Fruit fly (Drosophila melanogaster) whole organism, prepupa: ENCODE data around the gene CG31777.

Source experiments
- Blimp-1 ChIP-seq: fragments of 200-800 bp; sonication (Bioruptor generic); optimal IDR thresholded peaks from 3 replicates; lab custom pipeline; 2017; ENCODE audit warnings: missing biosample characterization, missing genetic modification characterization, mild to moderate bottlenecking, moderate library complexity, missing genetic modification reagents
- CG10631 ChIP-seq: fragments of 200-800 bp; sonication (Bioruptor generic); optimal IDR thresholded peaks from 2 replicates; lab custom pipeline; 2016; ENCODE audit warnings: missing biosample characterization, missing genetic modification characterization
- CG11294 ChIP-seq: fragments of 200-800 bp; sonication (Bioruptor generic); IDR thresholded peaks from 2 replicates; pipeline ENCODE4 v1.3.6; 2022; ENCODE audit warnings: missing biosample characterization, missing genetic modification characterization
- CG11762 ChIP-seq: fragments of 200-800 bp; sonication (Bioruptor generic); optimal IDR thresholded peaks from 3 replicates; lab custom pipeline; 2016; ENCODE audit warnings: missing biosample characterization, missing genetic modification characterization; ENCODE audit not compliant: insufficient read depth
- CG15336 ChIP-seq: fragments of 200-800 bp; sonication (Bioruptor generic); IDR thresholded peaks from 2 replicates; pipeline ENCODE4 v1.3.6; 2022; ENCODE audit warnings: missing biosample characterization, missing genetic modification characterization
- CG16779 ChIP-seq: fragments of 200-800 bp; sonication (Bioruptor generic); optimal IDR thresholded peaks from 3 replicates; lab custom pipeline; 2017; ENCODE audit warnings: missing biosample characterization, mild to moderate bottlenecking, missing genetic modification characterization
- CG3032 ChIP-seq: fragments of 200-800 bp; optimal IDR thresholded peaks from 2 replicates; lab custom pipeline; 2019; ENCODE audit warnings: missing biosample characterization, mild to moderate bottlenecking, missing genetic modification characterization, moderate library complexity
- CG31627 ChIP-seq: fragments of 200-800 bp; sonication (Bioruptor generic); optimal IDR thresholded peaks from 3 replicates; lab custom pipeline; 2016; ENCODE audit warnings: missing biosample characterization, missing genetic modification characterization
- CG32006 ChIP-seq: fragments of 200-800 bp; sonication (Bioruptor generic); optimal IDR thresholded peaks from 3 replicates; lab custom pipeline; 2017; ENCODE audit warnings: missing biosample characterization, mild to moderate bottlenecking, missing genetic modification characterization
- CG34406 ChIP-seq: fragments of 200-800 bp; sonication (Bioruptor generic); optimal IDR thresholded peaks from 3 replicates; lab custom pipeline; 2016; ENCODE audit warnings: missing biosample characterization, missing genetic modification characterization
- CG4318 ChIP-seq: fragments of 200-800 bp; sonication (Bioruptor generic); optimal IDR thresholded peaks from 3 replicates; lab custom pipeline; 2017; ENCODE audit warnings: missing biosample characterization, mild to moderate bottlenecking, missing genetic modification characterization
- CG6163 ChIP-seq: fragments of 200-800 bp; sonication (Bioruptor generic); IDR thresholded peaks from 3 replicates; pipeline ENCODE4 v1.3.6; 2022; ENCODE audit warnings: missing biosample characterization, missing genetic modification characterization
- CG6276 ChIP-seq: fragments of 200-800 bp; sonication (Bioruptor generic); optimal IDR thresholded peaks from 2 replicates; lab custom pipeline; 2017; ENCODE audit warnings: missing biosample characterization, mild to moderate bottlenecking, missing genetic modification characterization
- CG6808 ChIP-seq: fragments of 200-800 bp; sonication (Bioruptor generic); optimal IDR thresholded peaks from 3 replicates; lab custom pipeline; 2017; ENCODE audit warnings: missing biosample characterization, missing genetic modification characterization, mild to moderate bottlenecking, moderate library complexity, missing genetic modification reagents
- CG6854 ChIP-seq: fragments of 200-800 bp; sonication (Bioruptor generic); optimal IDR thresholded peaks from 2 replicates; lab custom pipeline; 2017; ENCODE audit warnings: missing biosample characterization, mild to moderate bottlenecking, missing genetic modification characterization
- CG7368 ChIP-seq: fragments of 200-800 bp; sonication (Bioruptor generic); optimal IDR thresholded peaks from 3 replicates; lab custom pipeline; 2016; ENCODE audit warnings: missing biosample characterization, missing genetic modification characterization
- CG8632 ChIP-seq: fragments of 200-800 bp; sonication (Bioruptor generic); optimal IDR thresholded peaks from 3 replicates; lab custom pipeline; 2016; ENCODE audit warnings: missing biosample characterization, missing genetic modification characterization
- CG9139 ChIP-seq: fragments of 200-800 bp; sonication (Bioruptor generic); optimal IDR thresholded peaks from 3 replicates; lab custom pipeline; 2017; ENCODE audit warnings: missing biosample characterization, mild to moderate bottlenecking, missing genetic modification characterization
- Eip93F ChIP-seq: fragments of 200-800 bp; sonication (Bioruptor generic); optimal IDR thresholded peaks from 2 replicates; lab custom pipeline; 2016; ENCODE audit warnings: missing biosample characterization, mild to moderate bottlenecking, missing genetic modification characterization
- Ets96B ChIP-seq: fragments of 200-800 bp; optimal IDR thresholded peaks from 2 replicates; lab custom pipeline; 2019; ENCODE audit warnings: missing biosample characterization, mild to moderate bottlenecking, missing genetic modification characterization, moderate library complexity
- Gug ChIP-seq: fragments of 200-800 bp; sonication (Bioruptor generic); IDR thresholded peaks from 2 replicates; pipeline ENCODE4 v1.3.6; 2022; ENCODE audit warnings: missing biosample characterization, missing genetic modification characterization
- Hr38 ChIP-seq: sonication (Bioruptor generic); optimal IDR thresholded peaks from 2 replicates; lab custom pipeline; 2016; ENCODE audit warnings: missing biosample characterization, missing genetic modification characterization
- Hr4 ChIP-seq: fragments of 200-800 bp; sonication (Bioruptor generic); optimal IDR thresholded peaks from 3 replicates; lab custom pipeline; 2016; ENCODE audit warnings: missing biosample characterization, missing genetic modification characterization
- Lpt ChIP-seq: fragments of 200-800 bp; sonication (Bioruptor generic); optimal IDR thresholded peaks from 3 replicates; lab custom pipeline; 2016; ENCODE audit warnings: missing biosample characterization, missing genetic modification characterization
- Smox ChIP-seq: fragments of 200-800 bp; sonication (Bioruptor generic); optimal IDR thresholded peaks from 3 replicates; lab custom pipeline; 2016; ENCODE audit warnings: missing biosample characterization, missing genetic modification characterization
- Sox15 ChIP-seq: fragments of 200-800 bp; sonication (Bioruptor generic); optimal IDR thresholded peaks from 3 replicates; lab custom pipeline; 2016; ENCODE audit warnings: missing biosample characterization, missing genetic modification characterization
- achi ChIP-seq: fragments of 200-800 bp; sonication (Bioruptor generic); optimal IDR thresholded peaks from 3 replicates; lab custom pipeline; 2016; ENCODE audit warnings: missing biosample characterization, missing genetic modification characterization
- acj6 ChIP-seq: fragments of 200-800 bp; sonication (Bioruptor generic); optimal IDR thresholded peaks from 3 replicates; lab custom pipeline; 2016; ENCODE audit warnings: missing biosample characterization, missing genetic modification characterization
- cyc ChIP-seq: fragments of 200-800 bp; sonication (Bioruptor generic); optimal IDR thresholded peaks from 3 replicates; lab custom pipeline; 2016; ENCODE audit warnings: missing biosample characterization, missing genetic modification characterization
- dsx ChIP-seq: fragments of 200-800 bp; optimal IDR thresholded peaks from 3 replicates; lab custom pipeline; 2019; ENCODE audit warnings: missing biosample characterization, mild to moderate bottlenecking, missing genetic modification characterization, moderate library complexity; ENCODE audit not compliant: poor library complexity, severe bottlenecking
- esn ChIP-seq: fragments of 200-800 bp; sonication (Bioruptor generic); optimal IDR thresholded peaks from 2 replicates; lab custom pipeline; 2016; ENCODE audit warnings: missing biosample characterization, mild to moderate bottlenecking, missing genetic modification characterization, moderate library complexity
- fd85E ChIP-seq: fragments of 200-800 bp; sonication (Bioruptor generic); optimal IDR thresholded peaks from 3 replicates; lab custom pipeline; 2016; ENCODE audit warnings: missing biosample characterization, missing genetic modification characterization
- lz ChIP-seq: fragments of 200-800 bp; sonication (Bioruptor generic); optimal IDR thresholded peaks from 3 replicates; lab custom pipeline; 2016; ENCODE audit warnings: missing biosample characterization, missing genetic modification characterization
- net ChIP-seq: fragments of 200-800 bp; sonication (Bioruptor generic); optimal IDR thresholded peaks from 3 replicates; lab custom pipeline; 2016; ENCODE audit warnings: missing biosample characterization, missing genetic modification characterization
- salr ChIP-seq, 2 experiments: fragments of 200-800 bp; sonication (Bioruptor generic); optimal IDR thresholded peaks; 3 replicates each; lab custom pipeline; 2016 to 2018; ENCODE audit warnings: missing biosample characterization in 2 of 2, missing genetic modification characterization in 2 of 2, mild to moderate bottlenecking in 1 of 2
- svp ChIP-seq: fragments of 200-800 bp; sonication (Bioruptor generic); peaks from one replicate; lab custom pipeline; 2016; ENCODE audit warnings: missing biosample characterization, missing genetic modification characterization
- topi ChIP-seq: fragments of 200-800 bp; sonication (Bioruptor generic); optimal IDR thresholded peaks from 3 replicates; lab custom pipeline; 2016; ENCODE audit warnings: missing biosample characterization, missing genetic modification characterization
- vri ChIP-seq: fragments of 200-800 bp; sonication (Bioruptor generic); optimal IDR thresholded peaks from 3 replicates; lab custom pipeline; 2016; ENCODE audit warnings: missing biosample characterization, mild to moderate bottlenecking, missing genetic modification characterization

CG31777 gene

dm6 chr2L:3719414-3719959 lies 12.6 kb upstream of the CG31777 start (continued):
- TF ChIP-seq CG16779, result no peak
- TF ChIP-seq CG11294, result no peak
- no peak for TF ChIP-seq Blimp-1
- peak; percentile 26 for TF ChIP-seq Smox (GFP tag; lab: Kevin White, UChicago)
- TF ChIP-seq CG6276 (GFP tag; lab: Kevin White, UChicago), result no peak
- TF ChIP-seq Eip93F (GFP tag; lab: Kevin White, UChicago), result no peak
- TF ChIP-seq svp (GFP tag; lab: Kevin White, UChicago), result peak; percentile 67
- TF ChIP-seq CG3032, result no peak
- TF ChIP-seq CG6808 (GFP tag; lab: Kevin White, UChicago), result peak; percentile 59
- no peak for TF ChIP-seq net (GFP tag; lab: Kevin White, UChicago)
- TF ChIP-seq CG15336 (GFP tag; lab: Robert Waterston, UW), result no peak
- peak; percentile 42 for TF ChIP-seq CG34406 (GFP tag; lab: Kevin White, UChicago)
- TF ChIP-seq Ets96B (tag; lab: Kevin White, UChicago), result no peak
- TF ChIP-seq CG32006 (GFP tag; lab: Kevin White, UChicago), result no peak
- TF ChIP-seq acj6, result peak; percentile 39
- TF ChIP-seq Hr38, result no peak
- peak; percentile 14 for TF ChIP-seq cyc
- TF ChIP-seq Gug (GFP tag; lab: Robert Waterston, UW), result no peak
- TF ChIP-seq CG9139 (GFP tag; lab: Kevin White, UChicago), result peak; percentile 40
- TF ChIP-seq CG31627 (GFP tag; lab: Kevin White, UChicago), result no peak
- TF ChIP-seq CG11762 (GFP tag; lab: Kevin White, UChicago), result no peak
- no peak for TF ChIP-seq Lpt (GFP tag; lab: Kevin White, UChicago)
- no peak for TF ChIP-seq fd85E (GFP tag; lab: Kevin White, UChicago)
- peak; percentile 27 for TF ChIP-seq CG7368 (GFP tag; lab: Kevin White, UChicago)
- TF ChIP-seq CG4318 (GFP tag; lab: Kevin White, UChicago), result no peak
- no peak for TF ChIP-seq dsx
- no peak for TF ChIP-seq esn (GFP tag; lab: Kevin White, UChicago)
- TF ChIP-seq CG8632 (GFP tag; lab: Kevin White, UChicago), result peak; percentile 42
- TF ChIP-seq Sox15 (GFP tag; lab: Kevin White, UChicago), result no peak
- TF ChIP-seq achi (GFP tag; lab: Kevin White, UChicago), result peak; percentile 33
- TF ChIP-seq lz (GFP tag; lab: Kevin White, UChicago), result peak; percentile 1
- TF ChIP-seq vri (GFP tag; lab: Kevin White, UChicago), result no peak
- peak; percentile 28 for TF ChIP-seq Hr4
- TF ChIP-seq salr (GFP tag; optimal IDR thresholded peaks at IDR 0.05; lab: Kevin White, UChicago), result peak in 1 of 2 experiments; percentile 40
- no peak for TF ChIP-seq CG6163 (GFP tag; lab: Robert Waterston, UW)
- TF ChIP-seq topi (GFP tag; lab: Kevin White, UChicago), result no peak
- TF ChIP-seq CG6854 (GFP tag; lab: Kevin White, UChicago), result no peak

dm6 chr2L:3717673-3718235 lies 10.9 kb upstream of the CG31777 start, which contains the start of the genes lectin-24A and Shaw:
lectin-24A (minus strand) TSS chr2L:3717773.
Shaw (plus strand) TSS chr2L:3718185.
- TF ChIP-seq CG10631 (GFP tag; lab: Kevin White, UChicago), result no peak
- peak; percentile 11 for TF ChIP-seq achi (GFP tag; lab: Kevin White, UChicago)
